Worm (Caenorhabditis elegans) whole organism, young adult: ENCODE measurements around the gene idpa-2.

Experiments
- Y95B8A.8 ChIP-seq: fragments of 200-800 bp; sonication (Bioruptor generic); IDR thresholded peaks from 2 replicates; pipeline ENCODE4 v1.3.6; 2022; ENCODE audit warnings: missing genetic modification reagents, missing genetic modification characterization, missing compliant biosample characterization
- aptf-3 ChIP-seq: fragments of 200-800 bp; sonication (Bioruptor generic); IDR thresholded peaks from 2 replicates; pipeline ENCODE4 v1.3.6; 2022; ENCODE audit warnings: missing genetic modification characterization, missing compliant biosample characterization
- ccch-3 ChIP-seq: fragments of 200-800 bp; sonication (Bioruptor generic); optimal IDR thresholded peaks from 2 replicates; lab custom pipeline; 2018; ENCODE audit warnings: mild to moderate bottlenecking, missing genetic modification characterization, missing compliant biosample characterization
- ceh-58 ChIP-seq: fragments of 200-800 bp; sonication (Bioruptor generic); IDR thresholded peaks from 2 replicates; pipeline ENCODE4 v1.3.6; 2022; ENCODE audit warnings: missing genetic modification characterization, missing compliant biosample characterization
- fkh-3 ChIP-seq: sonication (generic microtip); optimal IDR thresholded peaks from 2 replicates; lab custom pipeline; 2016; ENCODE audit warnings: mild to moderate bottlenecking, missing genetic modification characterization, missing compliant biosample characterization
- let-607 ChIP-seq, 2 experiments: fragments of 200-800 bp in 1 of 2; sonication (Bioruptor generic) in 1 of 2; sonication (generic microtip) in 1 of 2; optimal IDR thresholded peaks; 2 replicates each; lab custom pipeline; 2016 to 2018; ENCODE audit warnings: mild to moderate bottlenecking in 2 of 2, missing compliant biosample characterization in 2 of 2, missing genetic modification characterization in 2 of 2, moderate library complexity in 2 of 2, missing genotype in 1 of 2
- lin-35 ChIP-seq, 3 experiments: fragments of 150-350 bp in 2 of 3; sonication (generic microtip) in 1 of 3; optimal IDR thresholded peaks; 2 replicates each; lab custom pipeline; 2014 to 2018; ENCODE audit warnings: missing biosample characterization in 3 of 3, missing genetic modification characterization in 3 of 3, missing genetic modification reagents in 3 of 3
- mcd-1 ChIP-seq: fragments of 200-800 bp; sonication (Bioruptor generic); IDR thresholded peaks from 2 replicates; pipeline ENCODE4 v1.3.6; 2022; ENCODE audit warnings: missing genetic modification reagents, missing genetic modification characterization, missing compliant biosample characterization
- nfya-1 ChIP-seq: sonication (generic microtip); optimal IDR thresholded peaks from 2 replicates; lab custom pipeline; 2017; ENCODE audit warnings: antibody characterized with exemption, missing compliant biosample characterization, missing genetic modification characterization, borderline replicate concordance; ENCODE audit not compliant: insufficient read depth
- snpc-4 ChIP-seq, 5 experiments: fragments of 150-350 bp in 1 of 5; sonication (generic microtip) in 4 of 5; optimal IDR thresholded peaks; 2 replicates each; lab custom pipeline; 2014 to 2018; ENCODE audit warnings: missing genetic modification characterization in 5 of 5, missing biosample characterization in 3 of 5, antibody characterized with exemption in 2 of 5, mild to moderate bottlenecking in 2 of 5, missing compliant biosample characterization in 2 of 5, missing genotype in 2 of 5, moderate library complexity in 2 of 5, missing genetic modification reagents in 1 of 5
- unc-62 ChIP-seq: fragments of 150-350 bp; optimal IDR thresholded peaks from 2 replicates; lab custom pipeline; 2014; ENCODE audit warnings: missing biosample characterization, missing genetic modification reagents, missing genetic modification characterization
- zim-3 ChIP-seq: sonication (generic microtip); optimal IDR thresholded peaks from 2 replicates; lab custom pipeline; 2017; ENCODE audit warnings: mild to moderate bottlenecking, missing genetic modification characterization, moderate library complexity, missing compliant biosample characterization
- ztf-25 ChIP-seq: fragments of 200-800 bp; sonication (Bioruptor generic); IDR thresholded peaks from 2 replicates; pipeline ENCODE4 v1.3.6; 2022; ENCODE audit warnings: missing genetic modification reagents, missing genetic modification characterization, missing compliant biosample characterization
- ztf-6 ChIP-seq: fragments of 200-800 bp; sonication (Bioruptor generic); IDR thresholded peaks from 2 replicates; pipeline ENCODE4 v1.3.6; 2022; ENCODE audit warnings: missing genetic modification reagents, missing genetic modification characterization, missing compliant biosample characterization

DNA sequence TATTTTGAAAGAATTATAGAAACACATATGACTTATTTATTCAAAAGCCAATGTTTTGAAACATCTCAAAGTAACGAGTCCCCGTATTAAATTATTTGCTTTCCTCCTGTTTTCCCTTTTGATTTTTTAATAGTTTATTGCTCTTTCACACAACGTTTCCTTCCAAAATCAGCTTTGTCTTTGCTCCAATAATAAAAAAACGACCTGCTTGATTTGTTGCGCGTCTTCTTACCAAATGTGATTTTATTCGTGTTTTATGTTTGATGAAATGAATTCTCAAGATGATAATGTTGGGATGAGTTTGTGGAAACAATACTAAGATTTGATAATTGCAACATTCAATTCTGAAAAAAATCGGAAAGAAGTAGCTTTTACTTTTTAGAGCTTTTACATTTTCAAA is 19.8 kb upstream of the idpa-2 start:
- TF ChIP-seq ccch-3 (GFP tag; lab: Kevin White, UChicago) = no peak
- TF ChIP-seq let-607 (tag; optimal IDR thresholded peaks at IDR 0.05; lab: Kevin White, UChicago) = no peak
- TF ChIP-seq ztf-25 (GFP tag; lab: Robert Waterston, UW) = no peak
- TF ChIP-seq snpc-4 (GFP tag; optimal IDR thresholded peaks at IDR 0.05; lab: Kevin White, UChicago) = no peak
- no peak for TF ChIP-seq snpc-4 (tag; optimal IDR thresholded peaks at IDR 0.05; lab: Kevin White, UChicago)
- TF ChIP-seq unc-62 (GFP tag; lab: Kevin White, UChicago) = no peak
- no peak for TF ChIP-seq ceh-58 (GFP tag; lab: Robert Waterston, UW)
- TF ChIP-seq nfya-1 (tag; lab: Kevin White, UChicago) = no peak
- no peak for TF ChIP-seq lin-35 (GFP tag; optimal IDR thresholded peaks at IDR 0.05; lab: Kevin White, UChicago)
- no peak for TF ChIP-seq Y95B8A.8 (GFP tag; lab: Robert Waterston, UW)
- TF ChIP-seq fkh-3 (tag; lab: Kevin White, UChicago) = no peak
- TF ChIP-seq aptf-3 (GFP tag; lab: Robert Waterston, UW) = no peak
- TF ChIP-seq zim-3 (tag; lab: Kevin White, UChicago) = no peak
- no peak for TF ChIP-seq ztf-6 (GFP tag; lab: Robert Waterston, UW)
- TF ChIP-seq mcd-1 (GFP tag; lab: Robert Waterston, UW) = no peak
